Worm (Caenorhabditis elegans) whole organism, midembryonic: ENCODE results near the gene F35E8.9.

Experiments used
- cog-1 ChIP-seq: sonication (generic microtip); optimal IDR thresholded peaks from 2 replicates; lab custom pipeline; 2016; ENCODE audit warnings: missing genetic modification characterization, missing compliant biosample characterization
- flt-1 ChIP-seq: fragments of 200-800 bp; sonication (Bioruptor generic); IDR thresholded peaks from 2 replicates; pipeline ENCODE4 v1.3.6; 2022; ENCODE audit warnings: missing genetic modification characterization, missing compliant biosample characterization
- klf-2 ChIP-seq: fragments of 200-800 bp; sonication (Bioruptor generic); conservative IDR thresholded peaks from 2 replicates; pipeline ENCODE4 v1.3.6; 2022; ENCODE audit warnings: missing genetic modification reagents, missing genetic modification characterization, missing compliant biosample characterization
- med-1 ChIP-seq: sonication (generic microtip); optimal IDR thresholded peaks from 2 replicates; lab custom pipeline; 2017; ENCODE audit warnings: missing genetic modification characterization, mild to moderate bottlenecking, missing compliant biosample characterization, antibody characterized with exemption, missing genetic modification reagents; ENCODE audit not compliant: insufficient read depth
- ref-1 ChIP-seq: fragments of 200-800 bp; sonication (Bioruptor generic); conservative IDR thresholded peaks from 2 replicates; pipeline ENCODE4 v1.3.6; 2022; ENCODE audit warnings: missing genetic modification reagents, missing genetic modification characterization, missing compliant biosample characterization
- tab-1 ChIP-seq: fragments of 200-800 bp; sonication (Bioruptor generic); IDR thresholded peaks from 2 replicates; pipeline ENCODE4 v1.3.6; 2022; ENCODE audit warnings: missing genetic modification characterization, missing compliant biosample characterization
- ztf-23 ChIP-seq: fragments of 200-800 bp; sonication (Bioruptor generic); IDR thresholded peaks from 2 replicates; pipeline ENCODE4 v1.3.6; 2022; ENCODE audit warnings: missing genetic modification reagents, missing genetic modification characterization, missing compliant biosample characterization
- ztf-29 ChIP-seq: fragments of 200-800 bp; sonication (Bioruptor generic); IDR thresholded peaks from 2 replicates; pipeline ENCODE4 v1.3.6; 2022; ENCODE audit warnings: missing genetic modification reagents, missing genetic modification characterization, missing compliant biosample characterization

DNA sequence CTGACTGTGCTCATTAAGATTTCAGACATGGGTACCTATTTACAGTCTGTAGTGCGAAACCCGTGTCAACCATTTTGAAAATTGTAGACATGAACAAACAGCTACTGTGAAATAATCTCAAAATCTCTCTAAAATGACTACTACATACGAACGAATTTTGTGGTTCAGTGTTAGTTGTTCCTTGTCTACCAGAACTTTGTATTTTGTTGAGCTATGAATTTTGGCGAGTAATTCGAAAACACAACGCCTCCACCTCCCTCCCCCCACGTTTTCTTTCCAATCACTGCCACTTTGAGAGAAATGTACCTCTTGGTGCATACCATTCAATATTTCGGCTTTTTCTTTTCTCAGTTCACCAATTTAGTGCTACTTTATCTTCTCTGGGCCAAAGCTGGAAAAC is 24.7 kb downstream of the F35E8.9 start, which contains the start of gene T06C12.11:
- TF ChIP-seq flt-1 (GFP tag; lab: Robert Waterston, UW) (no peak), med-1 (GFP tag; lab: Kevin White, UChicago) (no peak), ztf-23 (GFP tag; lab: Robert Waterston, UW) (no peak), tab-1 (GFP tag; lab: Robert Waterston, UW) (no peak), klf-2 (no peak), cog-1 (tag; lab: Kevin White, UChicago) (no peak), ref-1 (GFP tag; lab: Robert Waterston, UW) (no peak), ztf-29 (GFP tag; lab: Robert Waterston, UW) (no peak)
